Worm (Caenorhabditis elegans) whole organism, young adult: ENCODE results near the gene Y59H11AM.1.

Experiments used
- B0261.1 ChIP-seq: sonication (generic microtip); optimal IDR thresholded peaks from 2 replicates; lab custom pipeline; 2016; ENCODE audit warnings: mild to moderate bottlenecking, missing genetic modification characterization, moderate library complexity, missing compliant biosample characterization
- C17E4.6 ChIP-seq: fragments of 200-800 bp; sonication (Bioruptor generic); IDR thresholded peaks from 2 replicates; pipeline ENCODE4 v1.3.6; 2022; ENCODE audit warnings: missing genetic modification reagents, missing genetic modification characterization, missing compliant biosample characterization
- F23B12.7 ChIP-seq: sonication (generic microtip); optimal IDR thresholded peaks from 2 replicates; lab custom pipeline; 2017; ENCODE audit warnings: missing genetic modification characterization, mild to moderate bottlenecking, missing compliant biosample characterization, antibody characterized with exemption, moderate library complexity; ENCODE audit not compliant: insufficient read depth
- F33H1.4 ChIP-seq: fragments of 200-800 bp; sonication (Bioruptor generic); IDR thresholded peaks from 2 replicates; pipeline ENCODE4 v1.3.6; 2022; ENCODE audit warnings: missing genetic modification reagents, missing genetic modification characterization, missing compliant biosample characterization
- F37B4.10 ChIP-seq: fragments of 200-800 bp; sonication (Bioruptor generic); IDR thresholded peaks from 2 replicates; pipeline ENCODE4 v1.3.6; 2022; ENCODE audit warnings: missing genetic modification characterization, missing compliant biosample characterization
- F55B11.4 ChIP-seq: sonication (generic microtip); optimal IDR thresholded peaks from 2 replicates; lab custom pipeline; 2016; ENCODE audit warnings: missing compliant biosample characterization, missing genetic modification characterization, borderline replicate concordance; ENCODE audit not compliant: insufficient read depth
- T07F8.4 ChIP-seq: sonication (generic microtip); optimal IDR thresholded peaks from 2 replicates; lab custom pipeline; 2016; ENCODE audit warnings: mild to moderate bottlenecking, missing genetic modification characterization, moderate library complexity, missing compliant biosample characterization
- T26A5.8 ChIP-seq: sonication (generic microtip); optimal IDR thresholded peaks from 2 replicates; lab custom pipeline; 2016; ENCODE audit warnings: missing genetic modification characterization, missing compliant biosample characterization
- Y53G8AR.9 ChIP-seq: fragments of 200-800 bp; sonication (Bioruptor generic); conservative IDR thresholded peaks from 2 replicates; pipeline ENCODE4 v1.3.6; 2022; ENCODE audit warnings: missing genetic modification reagents, missing genetic modification characterization, missing compliant biosample characterization
- ama-1 ChIP-seq, 3 experiments: fragments of 150-350 bp in 1 of 3; sonication (generic microtip) in 2 of 3; optimal IDR thresholded peaks; 2 replicates each; lab custom pipeline; 2014 to 2018; ENCODE audit warnings: missing biosample characterization in 2 of 3, missing genetic modification characterization in 2 of 3, missing genetic modification reagents in 2 of 3
- aptf-2 ChIP-seq: fragments of 200-800 bp; sonication (Bioruptor generic); conservative IDR thresholded peaks from 2 replicates; pipeline ENCODE4 v1.3.6; 2022; ENCODE audit warnings: missing genetic modification reagents, missing genetic modification characterization, missing compliant biosample characterization
- aptf-3 ChIP-seq: fragments of 200-800 bp; sonication (Bioruptor generic); IDR thresholded peaks from 2 replicates; pipeline ENCODE4 v1.3.6; 2022; ENCODE audit warnings: missing genetic modification characterization, missing compliant biosample characterization
- attf-6 ChIP-seq: fragments of 200-800 bp; sonication (Bioruptor generic); IDR thresholded peaks from 2 replicates; pipeline ENCODE4 v1.3.6; 2022; ENCODE audit warnings: missing genetic modification reagents, missing genetic modification characterization, missing compliant biosample characterization
- bed-1 ChIP-seq: fragments of 200-800 bp; sonication (Bioruptor generic); IDR thresholded peaks from 2 replicates; pipeline ENCODE4 v1.3.6; 2022; ENCODE audit warnings: missing genetic modification reagents, missing genetic modification characterization, missing compliant biosample characterization
- ceh-100 ChIP-seq: fragments of 200-800 bp; sonication (Bioruptor generic); IDR thresholded peaks from 2 replicates; pipeline ENCODE4 v1.3.6; 2022; ENCODE audit warnings: missing genetic modification reagents, missing genetic modification characterization, missing compliant biosample characterization
- chd-7 ChIP-seq: sonication (generic microtip); optimal IDR thresholded peaks from 2 replicates; lab custom pipeline; 2016; ENCODE audit warnings: mild to moderate bottlenecking, missing genetic modification characterization, moderate library complexity, missing compliant biosample characterization
- dpl-1 ChIP-seq: fragments of 150-350 bp; optimal IDR thresholded peaks from 2 replicates; lab custom pipeline; 2014; ENCODE audit warnings: missing biosample characterization, missing genetic modification reagents, missing genetic modification characterization
- efl-1 ChIP-seq: fragments of 150-350 bp; optimal IDR thresholded peaks from 2 replicates; lab custom pipeline; 2014; ENCODE audit warnings: missing biosample characterization, missing genetic modification reagents, missing genetic modification characterization
- egl-18 ChIP-seq: fragments of 200-800 bp; sonication (Bioruptor generic); IDR thresholded peaks from 2 replicates; pipeline ENCODE4 v1.3.6; 2022; ENCODE audit warnings: missing genetic modification reagents, missing genetic modification characterization, missing compliant biosample characterization
- fkh-3 ChIP-seq: sonication (generic microtip); optimal IDR thresholded peaks from 2 replicates; lab custom pipeline; 2016; ENCODE audit warnings: mild to moderate bottlenecking, missing genetic modification characterization, missing compliant biosample characterization
- hlh-26 ChIP-seq: fragments of 200-800 bp; sonication (Bioruptor generic); conservative IDR thresholded peaks from 2 replicates; pipeline ENCODE4 v1.3.6; 2022; ENCODE audit warnings: missing genetic modification reagents, missing genetic modification characterization, missing compliant biosample characterization
- hmg-1.2 ChIP-seq: fragments of 200-800 bp; sonication (Bioruptor generic); IDR thresholded peaks from 2 replicates; pipeline ENCODE4 v1.3.6; 2022; ENCODE audit warnings: missing genetic modification reagents, missing genetic modification characterization, missing compliant biosample characterization
- hsf-1 ChIP-seq: fragments of 200-800 bp; sonication (Bioruptor generic); IDR thresholded peaks from 2 replicates; pipeline ENCODE4 v1.3.6; 2022; ENCODE audit warnings: missing genetic modification reagents, missing genetic modification characterization, missing compliant biosample characterization
- madf-6 ChIP-seq: fragments of 200-800 bp; sonication (Bioruptor generic); IDR thresholded peaks from 2 replicates; pipeline ENCODE4 v1.3.6; 2022; ENCODE audit warnings: missing genetic modification reagents, missing genetic modification characterization, missing compliant biosample characterization
- mxl-1 ChIP-seq: sonication (generic microtip); optimal IDR thresholded peaks from 2 replicates; lab custom pipeline; 2016; ENCODE audit warnings: missing genetic modification characterization, missing compliant biosample characterization
- nfya-1 ChIP-seq: sonication (generic microtip); optimal IDR thresholded peaks from 2 replicates; lab custom pipeline; 2017; ENCODE audit warnings: antibody characterized with exemption, missing compliant biosample characterization, missing genetic modification characterization, borderline replicate concordance; ENCODE audit not compliant: insufficient read depth
- nhr-179 ChIP-seq: sonication (generic microtip); optimal IDR thresholded peaks from 2 replicates; lab custom pipeline; 2016; ENCODE audit warnings: mild to moderate bottlenecking, missing genetic modification characterization, missing compliant biosample characterization
- nhr-27 ChIP-seq: fragments of 200-800 bp; sonication (Bioruptor generic); optimal IDR thresholded peaks from 2 replicates; lab custom pipeline; 2018; ENCODE audit warnings: mild to moderate bottlenecking, missing genetic modification characterization, moderate library complexity, missing compliant biosample characterization
- repo-1 ChIP-seq: sonication (generic microtip); optimal IDR thresholded peaks from 2 replicates; lab custom pipeline; 2017; ENCODE audit warnings: mild to moderate bottlenecking, missing genetic modification characterization, missing compliant biosample characterization
- sea-2 ChIP-seq: fragments of 200-800 bp; sonication (Bioruptor generic); IDR thresholded peaks from 2 replicates; pipeline ENCODE4 v1.3.6; 2022; ENCODE audit warnings: missing genetic modification characterization, missing compliant biosample characterization
- snpc-1.1 ChIP-seq: sonication (generic microtip); optimal IDR thresholded peaks from 2 replicates; lab custom pipeline; 2017; ENCODE audit warnings: missing genetic modification characterization, mild to moderate bottlenecking, missing compliant biosample characterization, antibody characterized with exemption, moderate library complexity, missing genotype, missing genetic modification reagents; ENCODE audit not compliant: insufficient read depth
- snpc-1.3 ChIP-seq: sonication (generic microtip); optimal IDR thresholded peaks from 2 replicates; lab custom pipeline; 2017; ENCODE audit warnings: missing genetic modification characterization, mild to moderate bottlenecking, missing compliant biosample characterization, antibody characterized with exemption, moderate library complexity, missing genotype, missing genetic modification reagents; ENCODE audit not compliant: insufficient read depth
- tbp1 ChIP-seq: fragments of 200-800 bp; sonication (Bioruptor generic); optimal IDR thresholded peaks from 2 replicates; lab custom pipeline; 2018; ENCODE audit warnings: mild to moderate bottlenecking, missing genetic modification characterization, missing compliant biosample characterization
- tbx-9 ChIP-seq: sonication (generic microtip); optimal IDR thresholded peaks from 2 replicates; lab custom pipeline; 2016; ENCODE audit warnings: borderline replicate concordance, missing genetic modification characterization, inconsistent platforms, missing compliant biosample characterization
- xnd-1 ChIP-seq: sonication (generic microtip); optimal IDR thresholded peaks from 2 replicates; lab custom pipeline; 2016; ENCODE audit warnings: missing genotype, missing genetic modification reagents, missing genetic modification characterization, missing compliant biosample characterization
- zim-3 ChIP-seq: sonication (generic microtip); optimal IDR thresholded peaks from 2 replicates; lab custom pipeline; 2017; ENCODE audit warnings: mild to moderate bottlenecking, missing genetic modification characterization, moderate library complexity, missing compliant biosample characterization
- ztf-25 ChIP-seq: fragments of 200-800 bp; sonication (Bioruptor generic); IDR thresholded peaks from 2 replicates; pipeline ENCODE4 v1.3.6; 2022; ENCODE audit warnings: missing genetic modification reagents, missing genetic modification characterization, missing compliant biosample characterization
- ztf-26 ChIP-seq: sonication (generic microtip); optimal IDR thresholded peaks from 2 replicates; lab custom pipeline; 2017; ENCODE audit warnings: missing genetic modification characterization, missing compliant biosample characterization
- ztf-3 ChIP-seq: fragments of 200-800 bp; sonication (Bioruptor generic); optimal IDR thresholded peaks from 2 replicates; lab custom pipeline; 2018; ENCODE audit warnings: mild to moderate bottlenecking, missing genetic modification characterization, missing compliant biosample characterization

The Y59H11AM.1 gene

ce11 chrIV:8595767-8596166 lies 24.5 kb downstream of the Y59H11AM.1 start, which contains the start of gene clec-181:
clec-181 (plus strand) TSS chrIV:8596067.
- TF ChIP-seq tbx-9 (tag; lab: Kevin White, UChicago) (no peak), F37B4.10 (GFP tag; lab: Robert Waterston, UW) (no peak), efl-1 (no peak), fkh-3 (tag; lab: Kevin White, UChicago) (no peak), ceh-100 (GFP tag; lab: Robert Waterston, UW) (no peak), ztf-25 (GFP tag; lab: Robert Waterston, UW) (no peak), ztf-26 (no peak), zim-3 (no peak), madf-6 (GFP tag; lab: Robert Waterston, UW) (no peak), repo-1 (tag; lab: Kevin White, UChicago) (no peak), nhr-179 (no peak), ztf-3 (no peak), snpc-1.3 (no peak), tbp1 (GFP tag; lab: Kevin White, UChicago) (no peak), T07F8.4 (no peak), mxl-1 (no peak), C17E4.6 (GFP tag; lab: Robert Waterston, UW) (no peak), B0261.1 (tag; lab: Kevin White, UChicago) (no peak)
- TF ChIP-seq, all 124 proteins: peak for 0

ce11 chrIV:8597504-8597903 lies 26.3 kb downstream of the Y59H11AM.1 start:
- TF ChIP-seq ztf-3 = no peak
- TF ChIP-seq F55B11.4 (tag; lab: Kevin White, UChicago) = no peak
- no peak for TF ChIP-seq sea-2 (GFP tag; lab: Robert Waterston, UW)
- no peak for TF ChIP-seq ama-1 (optimal IDR thresholded peaks at IDR 0.05; lab: Kevin White, UChicago)
- no peak for TF ChIP-seq ama-1 (GFP tag; optimal IDR thresholded peaks at IDR 0.05; lab: Kevin White, UChicago)
- TF ChIP-seq T26A5.8 = no peak
- no peak for TF ChIP-seq bed-1 (GFP tag; lab: Robert Waterston, UW)
- TF ChIP-seq attf-6 (GFP tag; lab: Robert Waterston, UW) = no peak
- TF ChIP-seq chd-7 = no peak
- TF ChIP-seq hsf-1 (GFP tag; lab: Robert Waterston, UW) = no peak
- TF ChIP-seq F23B12.7 = no peak
- TF ChIP-seq F33H1.4 (GFP tag; lab: Robert Waterston, UW) = no peak
- no peak for TF ChIP-seq ceh-100 (GFP tag; lab: Robert Waterston, UW)
- no peak for TF ChIP-seq ztf-26
- no peak for TF ChIP-seq dpl-1
- no peak for TF ChIP-seq nfya-1 (tag; lab: Kevin White, UChicago)
- TF ChIP-seq Y53G8AR.9 (GFP tag; lab: Robert Waterston, UW) = no peak
- TF ChIP-seq, all 124 proteins: peak for 0

ce11 chrIV:8600712-8601330 lies 29.6 kb downstream of the Y59H11AM.1 start, which contains the start of gene Y59H11AR.4:
Y59H11AR.4 (minus strand) TSS chrIV:8600762.
- TF ChIP-seq snpc-1.1 (tag; lab: Kevin White, UChicago) (no peak), hlh-26 (GFP tag; lab: Robert Waterston, UW) (no peak), xnd-1 (tag; lab: Kevin White, UChicago) (no peak), aptf-2 (GFP tag; lab: Robert Waterston, UW) (no peak), fkh-3 (tag; lab: Kevin White, UChicago) (no peak), egl-18 (GFP tag; lab: Robert Waterston, UW) (no peak), nhr-27 (tag; lab: Kevin White, UChicago) (no peak), aptf-3 (GFP tag; lab: Robert Waterston, UW) (no peak), hmg-1.2 (GFP tag; lab: Robert Waterston, UW) (no peak)
- TF ChIP-seq, all 124 proteins: peak for 0
